Worm (Caenorhabditis elegans): Measurements from ENCODE around the gene H12D21.11.
A peak's percentile ranks its signal among the peaks of the same experiment; 100 is the strongest.

DNA sequence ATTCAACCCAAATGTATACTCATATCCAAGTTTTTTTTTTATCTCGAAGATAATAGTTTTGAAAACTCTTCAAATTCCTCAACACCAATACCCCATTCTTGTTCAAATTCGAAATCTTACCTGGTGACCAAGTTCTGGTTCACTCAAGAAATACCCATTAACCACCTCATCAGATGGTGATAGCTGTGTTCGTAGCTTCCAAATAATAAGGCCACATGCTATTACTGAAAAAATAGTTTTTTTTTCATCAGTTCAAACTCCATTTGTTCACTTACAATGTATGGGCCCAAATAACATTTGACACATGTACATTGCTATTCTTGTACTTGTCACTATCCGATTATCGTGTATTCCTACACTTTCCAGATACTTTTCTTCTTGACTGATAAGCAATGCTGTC, 8.3 kb upstream of the H12D21.11 start:
- no peak for TF ChIP-seq nhr-11 (tag; optimal IDR thresholded peaks at IDR 0.05)
- no peak for TF ChIP-seq daf-16 (GFP tag; optimal IDR thresholded peaks at IDR 0.05)
- TF ChIP-seq daf-16 (tag; optimal IDR thresholded peaks at IDR 0.05), result no peak
- peak in 1 of 2 experiments; percentile 98 for TF ChIP-seq unc-62 (GFP tag; optimal IDR thresholded peaks at IDR 0.05 in 1 of 2)
- no peak for TF ChIP-seq unc-62 (tag; optimal IDR thresholded peaks at IDR 0.05)
- TF ChIP-seq lin-39 (tag; optimal IDR thresholded peaks at IDR 0.05), result no peak
- TF ChIP-seq nhr-41 (GFP tag; IDR thresholded peaks at IDR 0.05), result no peak
- no peak for TF ChIP-seq Y105C5A.15 (GFP tag; IDR thresholded peaks at IDR 0.05)
- no peak for TF ChIP-seq Y5F2A.4 (GFP tag; optimal IDR thresholded peaks at IDR 0.05)
- TF ChIP-seq nhr-48 (tag; optimal IDR thresholded peaks at IDR 0.05), result no peak
- no peak for TF ChIP-seq R02D3.7 (tag; optimal IDR thresholded peaks at IDR 0.05)
- TF ChIP-seq zip-2 (tag; optimal IDR thresholded peaks at IDR 0.05), result no peak
- TF ChIP-seq lin-38 (GFP tag; IDR thresholded peaks at IDR 0.05), result no peak
- TF ChIP-seq nhr-28 (tag; optimal IDR thresholded peaks at IDR 0.05), result no peak
- TF ChIP-seq dpl-1 (GFP tag; optimal IDR thresholded peaks at IDR 0.05), result no peak
